Fruit fly (Drosophila melanogaster) whole organism, embryonic: ENCODE results near the gene CG10660.

Source experiments
- Abd-B ChIP-seq: fragments of 200-800 bp; sonication (Bioruptor generic); optimal IDR thresholded peaks from 2 replicates; lab custom pipeline; 2018; ENCODE audit warnings: missing biosample characterization, mild to moderate bottlenecking, missing genetic modification characterization, moderate library complexity
- Antp ChIP-seq: fragments of 200-800 bp; sonication (Bioruptor generic); optimal IDR thresholded peaks from 3 replicates; lab custom pipeline; 2016; ENCODE audit warnings: missing biosample characterization, missing genetic modification characterization
- Awh ChIP-seq: fragments of 200-800 bp; sonication (Bioruptor generic); IDR thresholded peaks from 2 replicates; pipeline ENCODE4, ENCODE4 v1.3.6; 2022; ENCODE audit warnings: missing biosample characterization, missing genetic modification characterization
- CG10274 ChIP-seq: fragments of 200-800 bp; sonication (Bioruptor generic); optimal IDR thresholded peaks from 3 replicates; lab custom pipeline; 2017; ENCODE audit warnings: missing biosample characterization, mild to moderate bottlenecking, missing genetic modification characterization
- CG10959 ChIP-seq: fragments of 200-800 bp; sonication (Bioruptor generic); IDR thresholded peaks from 2 replicates; pipeline ENCODE4 v1.3.6; 2022; ENCODE audit warnings: missing biosample characterization, missing genetic modification characterization
- CG11398 ChIP-seq: fragments of 200-800 bp; sonication (Bioruptor generic); optimal IDR thresholded peaks from 2 replicates; lab custom pipeline; 2016; ENCODE audit warnings: missing biosample characterization, missing genetic modification characterization
- CG12155 ChIP-seq: fragments of 200-800 bp; sonication (Bioruptor generic); optimal IDR thresholded peaks from 3 replicates; lab custom pipeline; 2016; ENCODE audit warnings: missing biosample characterization, missing genetic modification characterization
- CG12219 ChIP-seq: fragments of 200-800 bp; sonication (Bioruptor generic); optimal IDR thresholded peaks from 3 replicates; lab custom pipeline; 2018; ENCODE audit warnings: missing biosample characterization, mild to moderate bottlenecking, missing genetic modification characterization
- CG13123 ChIP-seq: fragments of 200-800 bp; sonication (Bioruptor generic); optimal IDR thresholded peaks from 2 replicates; lab custom pipeline; 2016; ENCODE audit warnings: missing biosample characterization, missing genetic modification characterization
- CG13624 ChIP-seq: fragments of 200-800 bp; sonication (Bioruptor generic); optimal IDR thresholded peaks from 2 replicates; lab custom pipeline; 2016; ENCODE audit warnings: missing biosample characterization, missing genetic modification characterization
- CG14014 ChIP-seq: fragments of 200-800 bp; sonication (Bioruptor generic); IDR thresholded peaks from 2 replicates; pipeline ENCODE4 v1.3.6; 2022; ENCODE audit warnings: missing biosample characterization, missing genetic modification characterization
- CG14860 ChIP-seq: fragments of 200-800 bp; sonication (Bioruptor generic); IDR thresholded peaks from 3 replicates; pipeline ENCODE4 v1.3.6; 2022; ENCODE audit warnings: missing biosample characterization, missing genetic modification characterization; ENCODE audit not compliant: partially characterized antibody
- CG15601 ChIP-seq: fragments of 200-800 bp; sonication (Bioruptor generic); optimal IDR thresholded peaks from 3 replicates; lab custom pipeline; 2019; ENCODE audit warnings: missing biosample characterization, mild to moderate bottlenecking, missing genetic modification characterization, moderate library complexity
- CG2120 ChIP-seq: fragments of 200-800 bp; sonication (Bioruptor generic); optimal IDR thresholded peaks from 3 replicates; lab custom pipeline; 2016; ENCODE audit warnings: missing biosample characterization, missing genetic modification characterization
- CG2889 ChIP-seq: fragments of 200-800 bp; sonication (Bioruptor generic); IDR thresholded peaks from 3 replicates; pipeline ENCODE4 v1.3.6; 2022; ENCODE audit warnings: missing biosample characterization, missing genetic modification characterization
- CG32772 ChIP-seq: fragments of 200-800 bp; sonication (Bioruptor generic); IDR thresholded peaks from 2 replicates; pipeline ENCODE4 v1.3.6; 2022; ENCODE audit warnings: missing biosample characterization, missing genetic modification characterization
- CG3281 ChIP-seq: fragments of 200-800 bp; sonication (Bioruptor generic); optimal IDR thresholded peaks from 3 replicates; lab custom pipeline; 2017; ENCODE audit warnings: missing biosample characterization, mild to moderate bottlenecking, missing genetic modification characterization
- CG3838 ChIP-seq: fragments of 200-800 bp; sonication (Bioruptor generic); optimal IDR thresholded peaks from 3 replicates; lab custom pipeline; 2016; ENCODE audit warnings: missing biosample characterization, missing genetic modification characterization
- CG3847 ChIP-seq: fragments of 200-800 bp; sonication (Bioruptor generic); IDR thresholded peaks from 2 replicates; pipeline ENCODE4 v1.3.6; 2022; ENCODE audit warnings: missing biosample characterization, missing genetic modification characterization
- CG4424 ChIP-seq: fragments of 200-800 bp; sonication (Bioruptor generic); optimal IDR thresholded peaks from 3 replicates; lab custom pipeline; 2016; ENCODE audit warnings: missing biosample characterization, missing genetic modification characterization
- CG4617 ChIP-seq: fragments of 200-800 bp; sonication (Bioruptor generic); optimal IDR thresholded peaks from 3 replicates; lab custom pipeline; 2016; ENCODE audit warnings: missing biosample characterization, missing genetic modification characterization, borderline replicate concordance
- CG4730 ChIP-seq: fragments of 200-800 bp; sonication (Bioruptor generic); IDR thresholded peaks from 2 replicates; pipeline ENCODE4 v1.3.6; 2022; ENCODE audit warnings: missing biosample characterization, missing genetic modification characterization
- CG4820 ChIP-seq: fragments of 200-800 bp; sonication (Bioruptor generic); optimal IDR thresholded peaks from 3 replicates; lab custom pipeline; 2016; ENCODE audit warnings: missing biosample characterization, missing genetic modification characterization
- CG7271 ChIP-seq: fragments of 200-800 bp; sonication (Bioruptor generic); optimal IDR thresholded peaks from 2 replicates; lab custom pipeline; 2018; ENCODE audit warnings: missing biosample characterization, mild to moderate bottlenecking, missing genetic modification characterization, moderate library complexity
- CG7928 ChIP-seq: fragments of 200-800 bp; sonication (Bioruptor generic); optimal IDR thresholded peaks from 2 replicates; lab custom pipeline; 2017; ENCODE audit warnings: missing biosample characterization, mild to moderate bottlenecking, missing genetic modification characterization
- Dll ChIP-seq: fragments of 200-800 bp; sonication (Bioruptor generic); IDR thresholded peaks from 4 replicates; pipeline ENCODE4 v1.3.6; 2022; ENCODE audit warnings: missing biosample characterization, missing genetic modification characterization; ENCODE audit not compliant: partially characterized antibody
- E2f2 ChIP-seq: fragments of 200-800 bp; sonication (Bioruptor generic); IDR thresholded peaks from 2 replicates; pipeline ENCODE4 v1.3.6; 2022; ENCODE audit warnings: missing biosample characterization, missing genetic modification characterization
- Ets97D ChIP-seq: fragments of 200-800 bp; sonication (Bioruptor generic); optimal IDR thresholded peaks from 3 replicates; lab custom pipeline; 2016; ENCODE audit warnings: missing biosample characterization, missing genetic modification characterization
- H2.0 ChIP-seq: fragments of 200-800 bp; sonication (Bioruptor generic); IDR thresholded peaks from 2 replicates; pipeline ENCODE4 v1.3.6; 2022; ENCODE audit warnings: missing biosample characterization, missing genetic modification characterization
- Hr78 ChIP-seq, 2 experiments: fragments of 200-800 bp in 1 of 2; fragments of >200 bp in 1 of 2; sonication (Bioruptor generic) in 1 of 2; optimal IDR thresholded peaks; 2 replicates each; lab custom pipeline; 2017 to 2019; ENCODE audit warnings: missing biosample characterization in 2 of 2, missing genetic modification characterization in 2 of 2, mild to moderate bottlenecking in 1 of 2, moderate library complexity in 1 of 2
- Kr ChIP-seq: fragments of 200-800 bp; sonication (Bioruptor generic); optimal IDR thresholded peaks from 2 replicates; lab custom pipeline; 2017; ENCODE audit warnings: missing biosample characterization, mild to moderate bottlenecking, missing genetic modification characterization
- Lpt ChIP-seq: fragments of >200 bp; optimal IDR thresholded peaks from 2 replicates; lab custom pipeline; 2018; ENCODE audit warnings: missing biosample characterization, missing genetic modification characterization
- MBD-R2 ChIP-seq: fragments of 200-800 bp; sonication (Bioruptor generic); IDR thresholded peaks from 2 replicates; pipeline ENCODE4 v1.3.6; 2022; ENCODE audit warnings: missing biosample characterization, missing genetic modification characterization
- Max ChIP-seq: fragments of 200-800 bp; sonication (Bioruptor generic); optimal IDR thresholded peaks from 2 replicates; lab custom pipeline; 2016; ENCODE audit warnings: missing biosample characterization, mild to moderate bottlenecking, missing genetic modification characterization
- Mes4 ChIP-seq: fragments of 200-800 bp; sonication (Bioruptor generic); optimal IDR thresholded peaks from 2 replicates; lab custom pipeline; 2016; ENCODE audit warnings: missing biosample characterization, missing genetic modification characterization
- NC2β ChIP-seq: fragments of 200-800 bp; sonication (Bioruptor generic); optimal IDR thresholded peaks from 2 replicates; lab custom pipeline; 2016; ENCODE audit warnings: missing biosample characterization, missing genetic modification characterization
- Ptx1 ChIP-seq: fragments of 200-800 bp; sonication (Bioruptor generic); IDR thresholded peaks from 2 replicates; pipeline ENCODE4 v1.3.6; 2022; ENCODE audit warnings: missing biosample characterization, missing genetic modification characterization
- Sox100B ChIP-seq: fragments of 200-800 bp; sonication (Bioruptor generic); optimal IDR thresholded peaks from 3 replicates; lab custom pipeline; 2018; ENCODE audit warnings: missing biosample characterization, mild to moderate bottlenecking, missing genetic modification characterization
- Sry-δ ChIP-seq: fragments of 200-800 bp; sonication (Bioruptor generic); optimal IDR thresholded peaks from 2 replicates; lab custom pipeline; 2016; ENCODE audit warnings: missing biosample characterization, missing genetic modification characterization
- az2 ChIP-seq: fragments of 200-800 bp; sonication (Bioruptor generic); optimal IDR thresholded peaks from 3 replicates; lab custom pipeline; 2016; ENCODE audit warnings: missing biosample characterization, missing genetic modification characterization
- chinmo ChIP-seq: fragments of 200-800 bp; sonication (Bioruptor generic); IDR thresholded peaks from 4 replicates; pipeline ENCODE4 v1.3.6; 2022; ENCODE audit warnings: missing biosample characterization, missing genetic modification characterization; ENCODE audit not compliant: partially characterized antibody
- dpn ChIP-seq, 2 experiments: fragments of 200-800 bp; sonication (Bioruptor generic); optimal IDR thresholded peaks; 3 replicates each; lab custom pipeline; 2016; ENCODE audit warnings: missing biosample characterization in 2 of 2, missing genetic modification characterization in 2 of 2
- kni ChIP-seq: fragments of 200-800 bp; sonication (Bioruptor generic); optimal IDR thresholded peaks from 3 replicates; lab custom pipeline; 2017; ENCODE audit warnings: mild to moderate bottlenecking, missing biosample characterization, missing genetic modification reagents, missing genetic modification characterization
- nerfin-2 ChIP-seq: fragments of 200-800 bp; sonication (Bioruptor generic); IDR thresholded peaks from 2 replicates; pipeline ENCODE4 v1.3.6; 2022; ENCODE audit warnings: missing biosample characterization, missing genetic modification characterization; ENCODE audit not compliant: partially characterized antibody
- pum ChIP-seq: fragments of 200-800 bp; sonication (Bioruptor generic); optimal IDR thresholded peaks from 2 replicates; lab custom pipeline; 2016; ENCODE audit warnings: missing biosample characterization, missing genetic modification characterization
- sr ChIP-seq: fragments of 200-800 bp; sonication (Bioruptor generic); IDR thresholded peaks from 3 replicates; pipeline ENCODE4 v1.3.6; 2022; ENCODE audit warnings: missing biosample characterization, missing genetic modification characterization
- tgo ChIP-seq: fragments of 200-800 bp; sonication (Bioruptor generic); IDR thresholded peaks from 3 replicates; pipeline ENCODE4 v1.3.6; 2022; ENCODE audit warnings: missing biosample characterization, missing genetic modification characterization
- tin ChIP-seq: fragments of 200-800 bp; sonication (Bioruptor generic); optimal IDR thresholded peaks from 3 replicates; lab custom pipeline; 2016; ENCODE audit warnings: missing biosample characterization, missing genetic modification characterization
- tna ChIP-seq: fragments of 200-800 bp; sonication (Bioruptor generic); IDR thresholded peaks from 2 replicates; pipeline ENCODE4 v1.3.6; 2022; ENCODE audit warnings: missing biosample characterization, missing genetic modification characterization; ENCODE audit not compliant: partially characterized antibody
- unc-4 ChIP-seq: fragments of 200-800 bp; sonication (Bioruptor generic); IDR thresholded peaks from 2 replicates; pipeline ENCODE4 v1.3.6; 2022; ENCODE audit warnings: missing biosample characterization, missing genetic modification characterization; ENCODE audit not compliant: partially characterized antibody
- zen2 ChIP-seq: fragments of 200-800 bp; sonication (Bioruptor generic); IDR thresholded peaks from 3 replicates; pipeline ENCODE4 v1.3.6; 2022; ENCODE audit warnings: missing biosample characterization, missing genetic modification characterization; ENCODE audit not compliant: partially characterized antibody

Gene CG10660

dm6 chr3L:12471471-12471978 is 19.0 kb downstream of the CG10660 start, which contains the start of gene CG10616 (continued):
- TF ChIP-seq CG7271 (tag; lab: Kevin White, UChicago): no peak
- no peak for TF ChIP-seq H2.0 (GFP tag; lab: Robert Waterston, UW)
- no peak for TF ChIP-seq CG13123 (GFP tag; lab: Kevin White, UChicago)
- no peak for TF ChIP-seq CG32772
- TF ChIP-seq zen2 (GFP tag; lab: Robert Waterston, UW): peak; percentile 92
- no peak for TF ChIP-seq CG10274 (GFP tag; lab: Kevin White, UChicago)
- TF ChIP-seq Kr: no peak
- no peak for TF ChIP-seq CG11398
- TF ChIP-seq CG3847 (GFP tag; lab: Robert Waterston, UW): 0 out of 2 replicates have a peak, but pooled peaks have one; percentile 13
- peak; percentile 87 for TF ChIP-seq CG14860
- TF ChIP-seq Ptx1: no peak
- no peak for TF ChIP-seq az2 (GFP tag; lab: Kevin White, UChicago)
- peak; percentile 99 for TF ChIP-seq Dll (GFP tag; lab: Robert Waterston, UW)
- TF ChIP-seq CG4617 (GFP tag; lab: Kevin White, UChicago): peak; percentile 53
- TF ChIP-seq CG3838: no peak
- peak; percentile 66 for TF ChIP-seq Ets97D (GFP tag; lab: Kevin White, UChicago)
- TF ChIP-seq MBD-R2 (GFP tag; lab: Robert Waterston, UW): peak; percentile 57
- TF ChIP-seq Awh (GFP tag; lab: Robert Waterston, UW): no peak
- TF ChIP-seq Mes4: no peak
- no peak for TF ChIP-seq CG12155 (GFP tag; lab: Kevin White, UChicago)
- TF ChIP-seq Max (GFP tag; lab: Kevin White, UChicago): no peak
- no peak for TF ChIP-seq Lpt (GFP tag; lab: Kevin White, UChicago)
- no peak for TF ChIP-seq CG7928 (GFP tag; lab: Kevin White, UChicago)
- TF ChIP-seq CG4820: no peak
- TF ChIP-seq CG4424: no peak
- peak; percentile 70 for TF ChIP-seq E2f2 (GFP tag; lab: Robert Waterston, UW)
- no peak for TF ChIP-seq NC2β (GFP tag; lab: Kevin White, UChicago)
- TF ChIP-seq pum (GFP tag; lab: Kevin White, UChicago): no peak
- no peak for TF ChIP-seq CG15601 (tag; lab: Kevin White, UChicago)
- peak; percentile 93 for TF ChIP-seq unc-4 (GFP tag; lab: Robert Waterston, UW)
- peak in 1 of 2 experiments; percentile 18 for TF ChIP-seq dpn (GFP tag; optimal IDR thresholded peaks at IDR 0.05; lab: Kevin White, UChicago)
- TF ChIP-seq Sox100B (GFP tag; lab: Kevin White, UChicago): no peak
- TF ChIP-seq CG2120 (GFP tag; lab: Kevin White, UChicago): peak; percentile 1
- no peak for TF ChIP-seq Antp (GFP tag; lab: Kevin White, UChicago)
- TF ChIP-seq CG4730: no peak
- no peak for TF ChIP-seq CG10959
- no peak for TF ChIP-seq CG3281 (GFP tag; lab: Kevin White, UChicago)
- TF ChIP-seq Hr78 (GFP tag; optimal IDR thresholded peaks at IDR 0.05; lab: Kevin White, UChicago): no peak
- no peak for TF ChIP-seq CG13624 (GFP tag; lab: Kevin White, UChicago)
- TF ChIP-seq CG14014 (GFP tag; lab: Robert Waterston, UW): no peak
- TF ChIP-seq tin: no peak
- no peak for TF ChIP-seq tgo (GFP tag; lab: Robert Waterston, UW)
- TF ChIP-seq sr (GFP tag; lab: Robert Waterston, UW): no peak
- TF ChIP-seq Sry-δ: peak; percentile 97
- TF ChIP-seq tna (GFP tag; lab: Robert Waterston, UW): peak; percentile 71
- no peak for TF ChIP-seq CG12219 (GFP tag; lab: Kevin White, UChicago)
- TF ChIP-seq CG2889 (GFP tag; lab: Robert Waterston, UW): no peak
- no peak for TF ChIP-seq kni (GFP tag; lab: Kevin White, UChicago)
- peak; percentile 92 for TF ChIP-seq nerfin-2 (GFP tag; lab: Robert Waterston, UW)
- TF ChIP-seq chinmo (GFP tag; lab: Robert Waterston, UW): peak; percentile 81; the same call in 3 of the 4 replicates
- TF ChIP-seq Abd-B (GFP tag; lab: Kevin White, UChicago): no peak
